Fruit fly (Drosophila melanogaster): ENCODE measurements around the gene CG14322.

Gene CG14322

dm6 chr3R:17631176-17631865, 16.2 kb upstream of the CG14322 start (continued):
- TF ChIP-seq ato (GFP tag; IDR thresholded peaks at IDR 0.05; ENCODE audit: partially characterized antibody) (0 out of 2 replicates have a peak, but pooled peaks have one; percentile 7), Atf-2 (GFP tag; optimal IDR thresholded peaks at IDR 0.05) (no peak), CG30403 (GFP tag; optimal IDR thresholded peaks at IDR 0.05) (no peak), Doc2 (GFP tag; IDR thresholded peaks at IDR 0.05) (no peak), CG18262 (tag; optimal IDR thresholded peaks at IDR 0.05) (peak; percentile 27), CG17359 (tag; optimal IDR thresholded peaks at IDR 0.05) (peak; percentile 37), gem (tag; optimal IDR thresholded peaks at IDR 0.05) (peak; percentile 16), Hr78 (GFP tag; optimal IDR thresholded peaks at IDR 0.05) (peak in 1 of 2 experiments; percentile 32), Bgb (GFP tag; IDR thresholded peaks at IDR 0.05; ENCODE audit: partially characterized antibody) (peak; percentile 28; the same call in 1 of the 2 replicates), Atf3 (GFP tag; optimal IDR thresholded peaks at IDR 0.05) (no peak), CG18599 (GFP tag; optimal IDR thresholded peaks at IDR 0.05) (no peak), caup (GFP tag; optimal IDR thresholded peaks at IDR 0.05; ENCODE audit: severe bottlenecking) (no peak), CG6791 (GFP tag; IDR thresholded peaks at IDR 0.05; ENCODE audit: partially characterized antibody) (peak; percentile 20; the same call in 1 of the 3 replicates), Six4 (GFP tag; optimal IDR thresholded peaks at IDR 0.05) (no peak), sd (tag; optimal IDR thresholded peaks at IDR 0.05) (peak; percentile 93), nmo (GFP tag; optimal IDR thresholded peaks at IDR 0.05) (peak; percentile 38), CG31388 (GFP tag; optimal IDR thresholded peaks at IDR 0.05) (no peak), grau (tag; optimal IDR thresholded peaks at IDR 0.05) (no peak)

- 0 out of 2 replicates have a peak, but pooled peaks have one; percentile 42 for TF ChIP-seq crol (GFP tag; IDR thresholded peaks at IDR 0.05)
- peak; percentile 52 for TF ChIP-seq CG13894 (tag; optimal IDR thresholded peaks at IDR 0.05)
- no peak for TF ChIP-seq Optix (GFP tag; IDR thresholded peaks at IDR 0.05)
- peak; percentile 73 for TF ChIP-seq Ets65A (GFP tag)
- peak; percentile 5 for TF ChIP-seq abd-A (tag; optimal IDR thresholded peaks at IDR 0.05)
Measured at dm6 chr3R:17644019-17644418, 3.5 kb upstream of the CG14322 start.

DNA sequence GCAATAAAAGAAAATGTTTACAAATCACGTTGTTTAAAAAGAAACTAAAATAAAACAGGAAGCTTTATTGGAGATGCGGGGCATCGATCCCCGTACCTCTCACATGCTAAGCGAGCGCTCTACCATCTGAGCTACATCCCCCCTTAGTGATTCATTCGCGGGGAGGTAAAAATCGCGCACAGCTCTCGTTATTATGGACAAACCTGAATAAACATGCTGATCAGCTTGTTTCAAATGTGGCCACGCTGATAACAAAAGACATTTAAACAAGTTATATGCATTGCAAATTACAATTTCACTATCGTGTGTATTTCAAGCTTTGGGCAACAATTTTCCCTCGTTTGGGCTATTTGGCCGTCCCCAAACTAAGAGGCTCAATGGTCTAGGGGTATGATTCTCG, 2.2 kb upstream of the CG14322 start:
- peak; percentile 79 for TF ChIP-seq sens (GFP tag)
- TF ChIP-seq vnd (GFP tag; IDR thresholded peaks at IDR 0.05; ENCODE audit: partially characterized antibody): peak; percentile 58; the same call in 2 of the 3 replicates
- no peak for TF ChIP-seq CG16779 (GFP tag; IDR thresholded peaks at IDR 0.05)
- peak; percentile 41; the same call in 2 of the 3 replicates for TF ChIP-seq knrl (GFP tag; IDR thresholded peaks at IDR 0.05; ENCODE audit: partially characterized antibody)
- TF ChIP-seq nerfin-2 (GFP tag; IDR thresholded peaks at IDR 0.05; ENCODE audit: partially characterized antibody): peak; percentile 67
- TF ChIP-seq Med (GFP tag): peak; percentile 28
- TF ChIP-seq chinmo (GFP tag; IDR thresholded peaks at IDR 0.05; ENCODE audit: partially characterized antibody): peak; percentile 84; the same call in 2 of the 4 replicates
- TF ChIP-seq CG2678 (tag; optimal IDR thresholded peaks at IDR 0.05): peak; percentile 0
- TF ChIP-seq Eip74EF (GFP tag; optimal IDR thresholded peaks at IDR 0.05): peak in 1 of 2 experiments; percentile 13
- peak; percentile 50; the same call in 1 of the 3 replicates for TF ChIP-seq CG7963 (GFP tag; IDR thresholded peaks at IDR 0.05; ENCODE audit: partially characterized antibody)
- peak; percentile 34; the same call in 1 of the 4 replicates for TF ChIP-seq Dll (GFP tag; IDR thresholded peaks at IDR 0.05; ENCODE audit: partially characterized antibody)
- no peak for TF ChIP-seq CG3407 (GFP tag; optimal IDR thresholded peaks at IDR 0.05)
- TF ChIP-seq abd-A (tag; optimal IDR thresholded peaks at IDR 0.05): peak; percentile 36
- TF ChIP-seq CG42726 (GFP tag; IDR thresholded peaks at IDR 0.05; ENCODE audit: partially characterized antibody): no peak
- TF ChIP-seq p53 (GFP tag; optimal IDR thresholded peaks at IDR 0.05): peak; percentile 75
- no peak for TF ChIP-seq sc (optimal IDR thresholded peaks at IDR 0.05)
- no peak for TF ChIP-seq sc (GFP tag; optimal IDR thresholded peaks at IDR 0.05)
- no peak for TF ChIP-seq hkb (optimal IDR thresholded peaks at IDR 0.05)
- peak; percentile 16; the same call in 1 of the 2 replicates for TF ChIP-seq hkb (GFP tag; IDR thresholded peaks at IDR 0.05)
- TF ChIP-seq CG10274 (GFP tag; optimal IDR thresholded peaks at IDR 0.05): no peak
- TF ChIP-seq exex (tag; optimal IDR thresholded peaks at IDR 0.05): peak; percentile 45
- peak; percentile 61 for TF ChIP-seq Bgb (GFP tag; IDR thresholded peaks at IDR 0.05; ENCODE audit: partially characterized antibody)
- peak; percentile 48; the same call in 1 of the 3 replicates for TF ChIP-seq hb (GFP tag; IDR thresholded peaks at IDR 0.05; ENCODE audit: partially characterized antibody)
- no peak for TF ChIP-seq pb (GFP tag; optimal IDR thresholded peaks at IDR 0.05)
- TF ChIP-seq CG30403 (GFP tag; optimal IDR thresholded peaks at IDR 0.05): no peak
